Fruit fly (Drosophila melanogaster): ENCODE data around the gene Ork1.

Gene Ork1

DNA sequence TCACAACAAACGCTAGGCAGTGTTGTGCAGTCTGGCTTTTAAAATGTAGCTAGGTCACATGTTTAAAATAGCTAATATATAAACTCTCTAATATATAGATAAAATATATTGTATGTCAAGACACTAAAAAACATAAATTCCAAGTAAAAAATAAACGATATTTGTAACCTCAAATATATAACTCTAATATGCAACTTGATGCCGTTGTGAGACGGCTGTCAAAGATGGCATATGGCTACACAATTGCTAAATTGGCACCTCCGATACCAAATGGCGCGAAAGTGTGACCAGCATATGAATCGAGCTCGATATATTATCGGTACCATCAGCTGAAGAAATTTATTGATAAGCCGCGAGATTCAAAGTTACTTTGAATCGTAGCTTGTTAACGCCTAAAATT lies 8.2 kb upstream of the Ork1 start, which contains the start of gene CG1582 (continued):
- no peak for TF ChIP-seq CG2875 (GFP tag; optimal IDR thresholded peaks at IDR 0.05)
- TF ChIP-seq CG8765 (GFP tag; IDR thresholded peaks at IDR 0.05), result no peak
- peak; percentile 33 for TF ChIP-seq stwl (tag; optimal IDR thresholded peaks at IDR 0.05)
- TF ChIP-seq klu (GFP tag; IDR thresholded peaks at IDR 0.05), result no peak
- no peak for TF ChIP-seq CG14667 (GFP tag; IDR thresholded peaks at IDR 0.05)
- TF ChIP-seq Elba2 (GFP tag; optimal IDR thresholded peaks at IDR 0.05), result no peak
- no peak for TF ChIP-seq CG8924 (tag; optimal IDR thresholded peaks at IDR 0.05)
- TF ChIP-seq disco-r (GFP tag; optimal IDR thresholded peaks at IDR 0.05), result no peak
- no peak for TF ChIP-seq gro (GFP tag; optimal IDR thresholded peaks at IDR 0.05)
- no peak for TF ChIP-seq tio (GFP tag; optimal IDR thresholded peaks at IDR 0.05)
- TF ChIP-seq danr (GFP tag; IDR thresholded peaks at IDR 0.05), result no peak
- no peak for TF ChIP-seq Oaz (GFP tag; IDR thresholded peaks at IDR 0.05)
- no peak for TF ChIP-seq kay (GFP tag; optimal IDR thresholded peaks at IDR 0.05)
- TF ChIP-seq Ravus (GFP tag; IDR thresholded peaks at IDR 0.05), result no peak
- TF ChIP-seq CG6683 (GFP tag; optimal IDR thresholded peaks at IDR 0.05), result no peak
- no peak for TF ChIP-seq CG12219 (GFP tag; optimal IDR thresholded peaks at IDR 0.05)
- TF ChIP-seq Camta (GFP tag; optimal IDR thresholded peaks at IDR 0.05), result no peak
- TF ChIP-seq CG3065 (GFP tag; optimal IDR thresholded peaks at IDR 0.05), result no peak
- peak; percentile 59 for TF ChIP-seq CG15514 (GFP tag; optimal IDR thresholded peaks at IDR 0.05)
- no peak for TF ChIP-seq bowl (GFP tag; IDR thresholded peaks at IDR 0.05)
- TF ChIP-seq CG34376 (GFP tag; optimal IDR thresholded peaks at IDR 0.05), result no peak
- TF ChIP-seq Deaf1 (tag; optimal IDR thresholded peaks at IDR 0.05), result no peak
- TF ChIP-seq tin (GFP tag; optimal IDR thresholded peaks at IDR 0.05), result no peak
- TF ChIP-seq Hey (tag; optimal IDR thresholded peaks at IDR 0.05), result no peak
- no peak for TF ChIP-seq Mes4 (GFP tag; optimal IDR thresholded peaks at IDR 0.05)
- TF ChIP-seq grn (GFP tag; optimal IDR thresholded peaks at IDR 0.05), result no peak

DNA sequence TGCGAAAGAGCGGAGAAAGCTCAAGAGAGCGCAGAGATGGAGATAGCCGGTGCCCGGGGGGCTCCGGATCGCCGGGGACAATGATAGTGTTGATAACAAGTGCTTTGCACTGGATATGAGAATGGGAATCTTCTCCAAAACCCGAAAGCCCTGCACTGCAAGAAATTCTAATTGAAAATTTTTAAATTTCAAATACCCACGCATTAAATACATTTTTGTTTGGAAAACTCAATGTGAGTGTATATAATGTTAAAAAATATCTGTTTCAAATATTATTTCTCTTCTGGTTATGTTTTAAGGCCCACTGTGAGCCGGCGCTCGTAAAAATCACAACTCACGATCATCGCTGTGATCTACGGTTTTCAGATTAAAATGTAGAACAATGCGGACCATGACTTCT lies 2.2 kb upstream of the Ork1 start:
- TF ChIP-seq Med (GFP tag) (peak; percentile 28), CG13775 (GFP tag; optimal IDR thresholded peaks at IDR 0.05) (no peak), CG5180 (GFP tag; optimal IDR thresholded peaks at IDR 0.05) (no peak), sens (GFP tag) (peak; percentile 47), crol (GFP tag; IDR thresholded peaks at IDR 0.05) (no peak), peb (GFP tag; IDR thresholded peaks at IDR 0.05) (no peak), gem (tag; optimal IDR thresholded peaks at IDR 0.05) (peak; percentile 7), otp (GFP tag; IDR thresholded peaks at IDR 0.05) (no peak), CG6689 (GFP tag; IDR thresholded peaks at IDR 0.05) (0 out of 2 replicates have a peak, but pooled peaks have one; percentile 14), Jarid2 (GFP tag; optimal IDR thresholded peaks at IDR 0.05) (no peak), Xrp1 (GFP tag; IDR thresholded peaks at IDR 0.05) (0 out of 2 replicates have a peak, but pooled peaks have one; percentile 20), ewg (GFP tag; optimal IDR thresholded peaks at IDR 0.05) (no peak), CG3995 (GFP tag; optimal IDR thresholded peaks at IDR 0.05) (no peak), prd (optimal IDR thresholded peaks at IDR 0.05) (no peak), prd (GFP tag; IDR thresholded peaks at IDR 0.05) (0 out of 3 replicates have a peak, but pooled peaks have one; percentile 17), ara (GFP tag; IDR thresholded peaks at IDR 0.05) (0 out of 2 replicates have a peak, but pooled peaks have one; percentile 9)

All from whole organism, embryonic.